Fruit fly (Drosophila melanogaster) whole organism: ENCODE results near the gene P5cr.
A peak's percentile ranks its signal among the peaks of the same experiment; 100 is the strongest.

Experiments used
- CG8478 ChIP-seq: fragments of >200 bp; optimal IDR thresholded peaks from 2 replicates; lab custom pipeline; 2018; ENCODE audit warnings: inconsistent platforms
- Dll ChIP-seq: fragments of >200 bp; optimal IDR thresholded peaks from 2 replicates; lab custom pipeline; 2017
- EcR ChIP-seq, 2 experiments: fragments of >200 bp; optimal IDR thresholded peaks; 2 replicates each; lab custom pipeline; 2017; ENCODE audit warnings: missing biosample characterization in 2 of 2, missing genetic modification characterization in 2 of 2, missing genetic modification reagents in 2 of 2
- pan ChIP-seq: fragments of >200 bp; optimal IDR thresholded peaks from 2 replicates; lab custom pipeline; 2017
- psq ChIP-seq: fragments of >200 bp; optimal IDR thresholded peaks from 2 replicates; lab custom pipeline; 2017

DNA sequence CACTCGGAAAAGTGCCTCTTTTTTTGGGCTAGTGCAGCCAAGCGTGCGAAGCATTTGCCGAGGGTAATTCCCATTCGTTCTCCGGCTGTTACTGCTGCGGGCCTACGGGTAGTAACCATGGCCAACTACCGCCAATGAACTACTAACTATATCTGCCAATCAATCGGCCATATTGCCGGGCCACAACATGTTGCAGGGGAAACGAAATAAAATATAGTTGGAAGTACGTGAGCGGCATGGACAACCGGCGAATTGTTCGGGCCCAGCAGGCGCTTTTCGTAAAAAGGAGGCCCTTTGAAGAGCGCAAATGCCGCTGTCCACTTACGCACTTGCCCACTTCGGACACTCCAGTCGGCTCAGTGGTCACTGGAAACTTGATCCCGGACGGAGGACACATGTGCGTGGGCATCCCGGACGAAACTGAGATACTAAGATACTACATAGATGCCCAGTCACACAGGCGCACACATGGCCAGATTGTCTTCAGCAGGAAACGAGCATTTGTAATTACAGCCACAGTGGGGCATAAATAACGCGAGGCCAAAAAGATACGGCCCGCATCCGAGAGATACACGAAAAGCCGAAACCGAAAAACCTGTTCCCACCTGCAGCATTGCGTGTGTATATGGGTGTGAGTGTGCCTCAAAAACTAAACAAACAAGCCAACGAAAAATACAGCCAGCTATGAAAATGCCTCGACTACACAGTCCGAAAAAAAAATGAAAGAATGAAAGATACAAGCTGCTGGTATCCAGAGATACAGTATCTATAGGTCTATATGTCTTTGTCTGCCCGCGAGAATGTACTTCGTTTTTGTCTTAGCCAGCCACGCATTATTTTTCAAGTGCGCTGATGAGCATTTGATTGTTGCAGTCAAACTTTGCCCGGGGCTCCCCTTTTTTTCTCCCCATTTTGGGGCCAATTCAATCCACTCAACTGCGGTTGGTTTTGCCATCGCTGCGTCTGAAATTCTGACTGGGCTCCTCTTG is 41.0 kb upstream of the P5cr start:
- TF ChIP-seq Dll (lab: Kevin White, UChicago) (peak; percentile 40), psq (no peak), EcR (GFP tag; optimal IDR thresholded peaks at IDR 0.05; lab: Kevin White, UChicago) (no peak), pan (lab: Kevin White, UChicago) (no peak), CG8478 (lab: Kevin White, UChicago) (no peak)
